Fruit fly (Drosophila melanogaster) whole organism, pupa: ENCODE measurements around the gene CG14082.
A peak's percentile ranks its signal among the peaks of the same experiment; 100 is the strongest.

Source experiments
- CG10348 ChIP-seq: fragments of 200-800 bp; sonication (Bioruptor generic); IDR thresholded peaks from 2 replicates; pipeline ENCODE4 v1.3.6; 2022; ENCODE audit warnings: missing biosample characterization, missing genetic modification characterization
- CG13204 ChIP-seq: fragments of 200-800 bp; sonication (Bioruptor generic); optimal IDR thresholded peaks from 2 replicates; lab custom pipeline; 2018; ENCODE audit warnings: missing biosample characterization, mild to moderate bottlenecking, missing genetic modification characterization, moderate library complexity
- CG14655 ChIP-seq: fragments of 200-800 bp; sonication (Bioruptor generic); optimal IDR thresholded peaks from 3 replicates; lab custom pipeline; 2017; ENCODE audit warnings: mild to moderate bottlenecking, missing biosample characterization, missing genetic modification reagents, missing genetic modification characterization
- CG15710 ChIP-seq: fragments of 200-800 bp; sonication (Bioruptor generic); optimal IDR thresholded peaks from 2 replicates; lab custom pipeline; 2018; ENCODE audit warnings: missing biosample characterization, mild to moderate bottlenecking, missing genetic modification characterization, moderate library complexity
- CG17806 ChIP-seq: fragments of 200-800 bp; sonication (Bioruptor generic); optimal IDR thresholded peaks from 2 replicates; lab custom pipeline; 2018; ENCODE audit warnings: missing biosample characterization, mild to moderate bottlenecking, missing genetic modification characterization, moderate library complexity
- CG32121 ChIP-seq: fragments of 200-800 bp; sonication (Bioruptor generic); IDR thresholded peaks from 2 replicates; pipeline ENCODE4 v1.3.6; 2022; ENCODE audit warnings: missing biosample characterization, missing genetic modification characterization
- CG34367 ChIP-seq: fragments of 200-800 bp; sonication (Bioruptor generic); optimal IDR thresholded peaks from 2 replicates; lab custom pipeline; 2018; ENCODE audit warnings: missing biosample characterization, mild to moderate bottlenecking, missing genetic modification characterization
- CG4496 ChIP-seq: fragments of 200-800 bp; sonication (Bioruptor generic); IDR thresholded peaks from 3 replicates; pipeline ENCODE4 v1.3.6; 2022; ENCODE audit warnings: missing biosample characterization, missing genetic modification characterization
- CG8159 ChIP-seq: fragments of 200-800 bp; sonication (Bioruptor generic); optimal IDR thresholded peaks from 3 replicates; lab custom pipeline; 2018; ENCODE audit warnings: missing biosample characterization, mild to moderate bottlenecking, missing genetic modification characterization, moderate library complexity
- CG8301 ChIP-seq: fragments of 200-800 bp; sonication (Bioruptor generic); optimal IDR thresholded peaks from 2 replicates; lab custom pipeline; 2018; ENCODE audit warnings: missing biosample characterization, mild to moderate bottlenecking, missing genetic modification characterization
- CG9948 ChIP-seq: fragments of 200-800 bp; sonication (Bioruptor generic); optimal IDR thresholded peaks from 2 replicates; lab custom pipeline; 2018; ENCODE audit warnings: missing biosample characterization, mild to moderate bottlenecking, missing genetic modification characterization, moderate library complexity
- D1 ChIP-seq: fragments of 200-800 bp; sonication (Bioruptor generic); optimal IDR thresholded peaks from 2 replicates; lab custom pipeline; 2018; ENCODE audit warnings: missing biosample characterization, mild to moderate bottlenecking, missing genetic modification characterization, moderate library complexity
- EcR ChIP-seq: fragments of 200-800 bp; sonication (Bioruptor generic); optimal IDR thresholded peaks from 3 replicates; lab custom pipeline; 2019; ENCODE audit warnings: missing biosample characterization, missing genetic modification characterization, mild to moderate bottlenecking, moderate library complexity, missing genetic modification reagents
- Ets98B ChIP-seq: fragments of 200-800 bp; sonication (Bioruptor generic); IDR thresholded peaks from 2 replicates; pipeline ENCODE4 v1.3.6; 2022; ENCODE audit warnings: missing biosample characterization, missing genetic modification characterization
- Pif1A ChIP-seq: fragments of 200-800 bp; sonication (Bioruptor generic); optimal IDR thresholded peaks from 3 replicates; lab custom pipeline; 2016; ENCODE audit warnings: missing biosample characterization, missing genetic modification characterization
- Pif1B ChIP-seq: fragments of 200-800 bp; sonication (Bioruptor generic); optimal IDR thresholded peaks from 3 replicates; lab custom pipeline; 2016; ENCODE audit warnings: missing biosample characterization, missing genetic modification characterization
- Snoo ChIP-seq: fragments of 200-800 bp; sonication (Bioruptor generic); optimal IDR thresholded peaks from 3 replicates; lab custom pipeline; 2017; ENCODE audit warnings: missing biosample characterization, mild to moderate bottlenecking, missing genetic modification characterization, inconsistent platforms
- gl ChIP-seq: fragments of 200-800 bp; sonication (Bioruptor generic); optimal IDR thresholded peaks from 2 replicates; lab custom pipeline; 2018; ENCODE audit warnings: missing biosample characterization, mild to moderate bottlenecking, missing genetic modification characterization
- rn ChIP-seq: fragments of 200-800 bp; sonication (Bioruptor generic); IDR thresholded peaks from 2 replicates; pipeline ENCODE4 v1.3.6; 2022; ENCODE audit warnings: missing biosample characterization, missing genetic modification characterization

The CG14082 gene

DNA sequence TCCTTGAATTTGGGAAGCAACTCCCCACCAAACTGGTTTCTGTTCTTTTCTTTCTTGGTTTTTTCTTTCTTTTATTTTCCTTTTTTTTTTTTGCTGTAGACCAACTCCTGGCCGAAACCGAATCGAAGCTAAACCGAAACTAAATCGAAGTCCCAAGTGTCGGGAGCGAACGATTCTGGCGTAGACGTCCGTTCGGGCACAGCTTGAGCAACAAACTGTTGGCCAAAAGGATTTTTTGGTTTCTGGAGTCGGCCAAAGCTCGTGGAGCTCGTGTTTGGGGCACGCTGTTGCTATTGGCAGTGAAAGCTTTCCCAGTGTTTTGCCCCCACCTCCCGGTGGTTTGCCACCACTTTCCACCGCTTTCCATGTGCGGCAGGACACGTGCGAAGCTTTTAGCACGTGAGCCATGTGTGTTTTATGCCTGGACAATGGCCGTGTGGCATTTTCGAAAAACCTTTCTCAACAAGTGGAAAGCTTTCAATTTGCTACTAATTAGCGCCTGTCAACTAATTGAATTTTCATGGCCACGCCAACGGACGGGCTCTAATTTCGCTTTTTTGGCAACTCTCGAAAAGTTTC, at the start of gene CG14082:
Gene CG14082 (minus strand): TSS at position 51 of the 579 bp plus-strand sequence.
- no peak for TF ChIP-seq CG8159 (tag; lab: Kevin White, UChicago)
- no peak for TF ChIP-seq Ets98B (GFP tag; lab: Robert Waterston, UW)
- TF ChIP-seq CG14655 (GFP tag; lab: Kevin White, UChicago): no peak
- no peak for TF ChIP-seq CG15710 (tag; lab: Kevin White, UChicago)
- TF ChIP-seq CG17806 (tag; lab: Kevin White, UChicago): no peak
- TF ChIP-seq Snoo (tag; lab: Kevin White, UChicago): no peak
- TF ChIP-seq CG4496 (GFP tag; lab: Robert Waterston, UW): no peak
- no peak for TF ChIP-seq Pif1B
- no peak for TF ChIP-seq D1
- TF ChIP-seq CG9948 (tag; lab: Kevin White, UChicago): no peak
- no peak for TF ChIP-seq CG34367 (tag; lab: Kevin White, UChicago)
- TF ChIP-seq EcR (GFP tag; lab: Kevin White, UChicago): no peak
- no peak for TF ChIP-seq CG32121 (GFP tag; lab: Robert Waterston, UW)
- no peak for TF ChIP-seq Pif1A (GFP tag; lab: Kevin White, UChicago)
- TF ChIP-seq CG13204 (GFP tag; lab: Kevin White, UChicago): no peak
- TF ChIP-seq CG10348 (GFP tag; lab: Robert Waterston, UW): no peak
- TF ChIP-seq, all 21 proteins: peak for 0

DNA sequence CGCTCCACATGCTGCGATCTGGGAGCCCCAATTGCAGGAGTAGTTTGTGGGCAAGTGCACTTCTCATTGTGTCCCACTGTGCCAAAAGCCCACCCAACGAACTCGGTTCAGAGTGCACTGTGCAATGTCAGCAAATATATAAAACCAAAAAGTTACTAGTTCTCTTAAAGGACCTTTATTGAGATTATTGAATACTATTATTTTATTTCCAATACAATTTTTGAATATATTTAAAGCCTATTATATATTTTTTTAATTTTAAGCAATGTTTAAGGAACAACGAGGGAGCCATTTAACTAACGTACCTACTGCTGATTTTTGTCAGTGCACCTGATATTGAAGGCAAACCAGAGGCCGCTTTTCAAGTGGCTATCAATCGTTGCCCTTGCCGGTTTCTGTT, 48.7 kb upstream of the CG14082 start:
- peak; percentile 21 for TF ChIP-seq CG14655 (GFP tag; lab: Kevin White, UChicago)
- no peak for TF ChIP-seq CG17806 (tag; lab: Kevin White, UChicago)

DNA sequence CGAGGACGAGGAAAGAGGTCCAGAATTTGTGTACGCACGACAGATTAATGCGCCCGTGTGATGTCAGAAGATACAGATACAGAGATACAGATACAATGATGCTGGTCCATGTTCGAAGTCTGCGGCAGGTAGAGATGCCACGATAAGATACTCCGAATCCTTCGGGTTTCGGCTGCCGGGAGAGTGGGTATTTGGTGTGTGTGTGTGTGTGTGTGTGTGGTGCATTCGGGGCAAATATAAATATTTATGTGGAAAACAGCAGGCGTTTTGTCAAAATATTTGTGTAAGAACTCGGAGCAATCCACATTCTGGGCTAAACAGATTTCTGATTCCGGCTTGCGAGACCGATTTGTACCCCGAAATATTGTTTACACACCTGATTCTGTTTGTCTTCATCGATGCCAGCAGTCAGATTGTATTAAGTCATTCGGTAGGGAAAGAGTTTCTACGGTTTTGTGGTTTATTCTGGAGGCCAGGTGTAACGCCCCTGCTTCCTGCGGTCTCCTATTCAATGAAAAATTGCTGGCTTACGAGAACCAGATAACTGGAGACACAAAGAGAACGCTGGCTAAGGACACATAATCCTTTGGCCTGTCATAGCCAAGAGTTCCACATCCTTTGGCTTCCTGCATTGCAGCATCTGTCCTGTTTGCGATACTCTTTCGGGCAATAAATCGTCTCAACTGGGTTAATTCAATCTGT, 45.4 kb upstream of the CG14082 start:
- TF ChIP-seq CG15710 (tag; lab: Kevin White, UChicago) (no peak), CG17806 (tag; lab: Kevin White, UChicago) (no peak), gl (tag; lab: Kevin White, UChicago) (no peak), CG14655 (GFP tag; lab: Kevin White, UChicago) (no peak), D1 (no peak), Pif1B (no peak), CG9948 (tag; lab: Kevin White, UChicago) (no peak)

DNA sequence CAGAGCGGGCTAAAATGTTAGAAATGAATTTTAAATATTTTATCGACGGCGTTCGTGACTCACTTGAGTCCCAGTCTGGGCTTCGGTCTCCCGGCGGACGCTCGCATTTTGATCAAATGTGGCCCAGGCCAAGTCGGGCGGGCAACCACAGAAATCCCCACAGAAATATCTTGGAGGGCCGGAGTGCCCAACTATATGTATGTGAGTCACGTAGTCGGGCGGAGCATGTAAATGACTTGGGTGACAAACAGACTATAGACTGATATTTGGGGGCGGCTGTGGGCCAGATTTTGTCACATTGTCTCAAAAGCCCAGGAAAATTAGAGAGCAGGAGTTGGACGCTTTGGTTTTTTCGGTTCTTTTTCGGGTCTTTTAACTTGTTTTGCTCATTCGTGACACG, 43.7 kb upstream of the CG14082 start:
- TF ChIP-seq Pif1A (GFP tag; lab: Kevin White, UChicago): no peak
- TF ChIP-seq gl (tag; lab: Kevin White, UChicago): no peak
- no peak for TF ChIP-seq CG8159 (tag; lab: Kevin White, UChicago)
- TF ChIP-seq CG34367 (tag; lab: Kevin White, UChicago): no peak
- TF ChIP-seq Snoo (tag; lab: Kevin White, UChicago): no peak
- no peak for TF ChIP-seq D1
- TF ChIP-seq CG9948 (tag; lab: Kevin White, UChicago): no peak
- no peak for TF ChIP-seq rn (GFP tag; lab: Robert Waterston, UW)
- no peak for TF ChIP-seq Ets98B (GFP tag; lab: Robert Waterston, UW)
- TF ChIP-seq CG10348 (GFP tag; lab: Robert Waterston, UW): no peak
- no peak for TF ChIP-seq CG4496 (GFP tag; lab: Robert Waterston, UW)
- TF ChIP-seq CG32121 (GFP tag; lab: Robert Waterston, UW): no peak

- TF ChIP-seq CG4496 (GFP tag; lab: Robert Waterston, UW) (0 out of 3 replicates have a peak, but pooled peaks have one; percentile 4), CG14655 (GFP tag; lab: Kevin White, UChicago) (peak; percentile 36), Pif1B (no peak), CG8301 (tag; lab: Kevin White, UChicago) (peak; percentile 16)
These were observed 43.3 kb upstream of the CG14082 start for dm6 chr3L:19182067-19182466.

DNA sequence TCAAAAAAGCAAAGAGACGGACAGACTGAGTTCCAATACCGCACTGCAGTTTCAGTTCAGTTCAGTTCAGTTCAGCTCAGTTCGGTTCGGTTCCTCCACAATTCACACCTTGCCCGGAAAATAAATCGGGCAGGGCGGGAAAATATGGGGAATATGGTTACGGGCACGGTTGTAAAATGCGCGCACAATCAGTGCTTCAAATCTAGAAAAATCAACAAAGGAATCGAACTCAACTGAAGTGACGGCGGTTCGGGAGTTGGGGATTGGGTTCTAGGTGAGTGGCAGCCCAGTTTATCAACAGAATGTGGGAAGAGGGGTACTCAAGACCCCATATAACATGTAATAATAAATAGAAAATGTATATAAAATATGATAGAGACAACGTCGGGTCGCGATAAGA, 42.3 kb upstream of the CG14082 start:
- TF ChIP-seq Pif1A (GFP tag; lab: Kevin White, UChicago): no peak
- no peak for TF ChIP-seq Pif1B
- no peak for TF ChIP-seq CG17806 (tag; lab: Kevin White, UChicago)
- no peak for TF ChIP-seq CG34367 (tag; lab: Kevin White, UChicago)

- TF ChIP-seq rn (GFP tag; lab: Robert Waterston, UW): no peak
- peak; percentile 18 for TF ChIP-seq CG8159 (tag; lab: Kevin White, UChicago)
These were observed 40.5 kb upstream of the CG14082 start for dm6 chr3L:19179138-19179782.
